Fruit fly (Drosophila melanogaster): ENCODE measurements around the gene CG11095.

dm6 chrX:13788973-13789682, 22.4 kb upstream of the CG11095 start:
- no peak for TF ChIP-seq insv (optimal IDR thresholded peaks at IDR 0.05)
- no peak for TF ChIP-seq psq (optimal IDR thresholded peaks at IDR 0.05)

All from Kc167 (cell line).